Worm (Caenorhabditis elegans) whole organism, late embryonic: ENCODE data around the gene F53H4.3.

ENCODE experiments used
- F13H6.1 ChIP-seq: sonication (generic microtip); optimal IDR thresholded peaks from 2 replicates; lab custom pipeline; 2016; ENCODE audit warnings: missing genetic modification characterization, missing compliant biosample characterization
- K02D7.2 ChIP-seq: sonication (generic microtip); optimal IDR thresholded peaks from 2 replicates; lab custom pipeline; 2017; ENCODE audit warnings: mild to moderate bottlenecking, missing genetic modification characterization, missing compliant biosample characterization
- K09A11.1 ChIP-seq: sonication (generic microtip); optimal IDR thresholded peaks from 2 replicates; lab custom pipeline; 2017; ENCODE audit warnings: antibody characterized with exemption, mild to moderate bottlenecking, missing genetic modification characterization, missing compliant biosample characterization; ENCODE audit not compliant: insufficient read depth
- T23F11.4 ChIP-seq: fragments of 200-800 bp; sonication (Bioruptor generic); optimal IDR thresholded peaks from 2 replicates; lab custom pipeline; 2018; ENCODE audit warnings: mild to moderate bottlenecking, missing genetic modification characterization, missing compliant biosample characterization
- Y22D7AL.16 ChIP-seq: sonication (generic microtip); optimal IDR thresholded peaks from 2 replicates; lab custom pipeline; 2016; ENCODE audit warnings: missing genetic modification characterization, missing compliant biosample characterization
- ahr-1 ChIP-seq: sonication (generic microtip); optimal IDR thresholded peaks from 2 replicates; lab custom pipeline; 2016; ENCODE audit warnings: missing genetic modification characterization, missing compliant biosample characterization
- ceh-14 ChIP-seq: sonication (generic microtip); optimal IDR thresholded peaks from 2 replicates; lab custom pipeline; 2016; ENCODE audit warnings: missing genotype, missing genetic modification characterization, missing compliant biosample characterization
- ceh-19 ChIP-seq: fragments of 200-800 bp; sonication (Bioruptor generic); optimal IDR thresholded peaks from 2 replicates; lab custom pipeline; 2018; ENCODE audit warnings: mild to moderate bottlenecking, missing genetic modification characterization, missing compliant biosample characterization
- ceh-2 ChIP-seq: sonication (generic microtip); optimal IDR thresholded peaks from 2 replicates; lab custom pipeline; 2016; ENCODE audit warnings: missing genotype, missing genetic modification characterization, missing compliant biosample characterization
- ceh-22 ChIP-seq: sonication (generic microtip); optimal IDR thresholded peaks from 2 replicates; lab custom pipeline; 2017; ENCODE audit warnings: missing biosample characterization, missing genetic modification characterization
- ceh-34 ChIP-seq: sonication (generic microtip); optimal IDR thresholded peaks from 2 replicates; lab custom pipeline; 2016; ENCODE audit warnings: mild to moderate bottlenecking, missing genetic modification characterization, missing compliant biosample characterization
- ceh-45 ChIP-seq: fragments of 200-800 bp; sonication (Bioruptor generic); IDR thresholded peaks from 2 replicates; pipeline ENCODE4 v1.3.6; 2022; ENCODE audit warnings: missing genetic modification reagents, missing genetic modification characterization, missing compliant biosample characterization
- ceh-48 ChIP-seq: sonication (generic microtip); optimal IDR thresholded peaks from 2 replicates; lab custom pipeline; 2016; ENCODE audit warnings: missing genetic modification characterization, inconsistent platforms, missing compliant biosample characterization
- ceh-6 ChIP-seq: fragments of 200-800 bp; sonication (Bioruptor generic); optimal IDR thresholded peaks from 2 replicates; lab custom pipeline; 2018; ENCODE audit warnings: mild to moderate bottlenecking, missing genetic modification characterization, missing compliant biosample characterization
- ceh-9 ChIP-seq: sonication (generic microtip); optimal IDR thresholded peaks from 2 replicates; lab custom pipeline; 2016; ENCODE audit warnings: mild to moderate bottlenecking, missing genetic modification characterization, inconsistent platforms, missing compliant biosample characterization
- che-1 ChIP-seq: sonication (generic microtip); optimal IDR thresholded peaks from 2 replicates; lab custom pipeline; 2016; ENCODE audit warnings: mild to moderate bottlenecking, missing genetic modification characterization, missing compliant biosample characterization
- dve-1 ChIP-seq: sonication (generic microtip); optimal IDR thresholded peaks from 2 replicates; lab custom pipeline; 2017; ENCODE audit warnings: antibody characterized with exemption, mild to moderate bottlenecking, missing genetic modification characterization, missing compliant biosample characterization
- elt-2 ChIP-seq: sonication (generic microtip); optimal IDR thresholded peaks from 2 replicates; lab custom pipeline; 2016; ENCODE audit warnings: missing genetic modification reagents, missing genetic modification characterization, missing compliant biosample characterization
- eyg-1 ChIP-seq: sonication (generic microtip); optimal IDR thresholded peaks from 2 replicates; lab custom pipeline; 2016; ENCODE audit warnings: missing genotype, missing genetic modification characterization, missing compliant biosample characterization
- fax-1 ChIP-seq: sonication (generic microtip); optimal IDR thresholded peaks from 2 replicates; lab custom pipeline; 2016; ENCODE audit warnings: missing genotype, missing genetic modification characterization, missing compliant biosample characterization
- fkh-10 ChIP-seq: fragments of 150-350 bp; optimal IDR thresholded peaks from 2 replicates; lab custom pipeline; 2014; ENCODE audit warnings: missing biosample characterization, missing genetic modification reagents, missing genetic modification characterization
- fkh-6 ChIP-seq: sonication (generic microtip); optimal IDR thresholded peaks from 2 replicates; lab custom pipeline; 2016; ENCODE audit warnings: missing genetic modification characterization, missing compliant biosample characterization
- gmeb-2 ChIP-seq: sonication (generic microtip); optimal IDR thresholded peaks from 2 replicates; lab custom pipeline; 2016; ENCODE audit warnings: missing genetic modification characterization, inconsistent platforms, missing compliant biosample characterization
- hlh-13 ChIP-seq: fragments of 200-800 bp; sonication (Bioruptor generic); optimal IDR thresholded peaks from 2 replicates; lab custom pipeline; 2018; ENCODE audit warnings: mild to moderate bottlenecking, missing genetic modification characterization, missing compliant biosample characterization
- hlh-15 ChIP-seq: sonication (generic microtip); optimal IDR thresholded peaks from 2 replicates; lab custom pipeline; 2016; ENCODE audit warnings: missing genetic modification characterization, missing compliant biosample characterization
- hlh-30 ChIP-seq: sonication (generic microtip); optimal IDR thresholded peaks from 2 replicates; lab custom pipeline; 2017; ENCODE audit warnings: antibody characterized with exemption, missing genetic modification characterization, missing compliant biosample characterization; ENCODE audit not compliant: insufficient read depth
- hlh-8 ChIP-seq: sonication (generic microtip); optimal IDR thresholded peaks from 2 replicates; lab custom pipeline; 2016; ENCODE audit warnings: missing genotype, missing genetic modification characterization, missing compliant biosample characterization
- mec-3 ChIP-seq: sonication (generic microtip); optimal IDR thresholded peaks from 2 replicates; lab custom pipeline; 2016; ENCODE audit warnings: borderline replicate concordance, missing genetic modification characterization, missing compliant biosample characterization
- nhr-11 ChIP-seq: fragments of 150-350 bp; optimal IDR thresholded peaks from 2 replicates; lab custom pipeline; 2014; ENCODE audit warnings: missing biosample characterization, missing genetic modification characterization
- nhr-232 ChIP-seq: sonication (generic microtip); optimal IDR thresholded peaks from 2 replicates; lab custom pipeline; 2016; ENCODE audit warnings: missing genetic modification characterization, missing compliant biosample characterization
- npax-4 ChIP-seq: sonication (generic microtip); optimal IDR thresholded peaks from 2 replicates; lab custom pipeline; 2016; ENCODE audit warnings: missing genetic modification characterization, missing compliant biosample characterization
- odd-2 ChIP-seq: sonication (generic microtip); optimal IDR thresholded peaks from 2 replicates; lab custom pipeline; 2017; ENCODE audit warnings: antibody characterized with exemption, mild to moderate bottlenecking, missing genetic modification characterization, missing compliant biosample characterization
- pag-3 ChIP-seq: sonication (generic microtip); optimal IDR thresholded peaks from 2 replicates; lab custom pipeline; 2016; ENCODE audit warnings: missing compliant biosample characterization, missing genetic modification characterization, borderline replicate concordance
- pat-9 ChIP-seq: fragments of 200-800 bp; sonication (Bioruptor generic); optimal IDR thresholded peaks from 2 replicates; lab custom pipeline; 2018; ENCODE audit warnings: mild to moderate bottlenecking, missing genetic modification characterization, moderate library complexity, missing compliant biosample characterization
- pax-1 ChIP-seq: fragments of 150-350 bp; optimal IDR thresholded peaks from 2 replicates; lab custom pipeline; 2014; ENCODE audit warnings: missing biosample characterization, missing genetic modification characterization
- pha-2 ChIP-seq: sonication (generic microtip); optimal IDR thresholded peaks from 2 replicates; lab custom pipeline; 2017; ENCODE audit warnings: mild to moderate bottlenecking, missing genetic modification characterization, missing compliant biosample characterization
- pqm-1 ChIP-seq: sonication (generic microtip); optimal IDR thresholded peaks from 2 replicates; lab custom pipeline; 2016; ENCODE audit warnings: missing genetic modification characterization, missing compliant biosample characterization
- pros-1 ChIP-seq: fragments of 150-350 bp; optimal IDR thresholded peaks from 2 replicates; lab custom pipeline; 2014; ENCODE audit warnings: missing biosample characterization, missing genetic modification reagents, missing genetic modification characterization
- ref-2 ChIP-seq: sonication (generic microtip); optimal IDR thresholded peaks from 2 replicates; lab custom pipeline; 2016; ENCODE audit warnings: missing genetic modification characterization, missing compliant biosample characterization
- rnt-1 ChIP-seq: sonication (generic microtip); optimal IDR thresholded peaks from 2 replicates; lab custom pipeline; 2016; ENCODE audit warnings: missing genetic modification characterization, missing compliant biosample characterization
- sox-2 ChIP-seq: fragments of 200-800 bp; sonication (Bioruptor generic); IDR thresholded peaks from 2 replicates; pipeline ENCODE4 v1.3.6; 2022; ENCODE audit warnings: missing genetic modification reagents, missing genetic modification characterization, missing compliant biosample characterization
- sox-4 ChIP-seq: sonication (generic microtip); optimal IDR thresholded peaks from 2 replicates; lab custom pipeline; 2017; ENCODE audit warnings: mild to moderate bottlenecking, missing genetic modification characterization, inconsistent platforms, missing compliant biosample characterization
- syd-9 ChIP-seq: sonication (generic microtip); optimal IDR thresholded peaks from 2 replicates; lab custom pipeline; 2016; ENCODE audit warnings: mild to moderate bottlenecking, missing genetic modification characterization, moderate library complexity, missing compliant biosample characterization
- tbx-2 ChIP-seq: sonication (generic microtip); optimal IDR thresholded peaks from 2 replicates; lab custom pipeline; 2016; ENCODE audit warnings: missing genetic modification characterization, missing compliant biosample characterization
- tbx-7 ChIP-seq: sonication (generic microtip); optimal IDR thresholded peaks from 2 replicates; lab custom pipeline; 2016; ENCODE audit warnings: missing genotype, missing genetic modification characterization, missing compliant biosample characterization
- ttx-3 ChIP-seq: sonication (generic microtip); optimal IDR thresholded peaks from 2 replicates; lab custom pipeline; 2016; ENCODE audit warnings: missing genetic modification reagents, missing genetic modification characterization, missing compliant biosample characterization
- unc-86 ChIP-seq: sonication (generic microtip); optimal IDR thresholded peaks from 2 replicates; lab custom pipeline; 2016; ENCODE audit warnings: missing genetic modification characterization, missing compliant biosample characterization
- zip-5 ChIP-seq: sonication (generic microtip); optimal IDR thresholded peaks from 2 replicates; lab custom pipeline; 2016; ENCODE audit warnings: missing genetic modification characterization, missing compliant biosample characterization
- ztf-16 ChIP-seq: sonication (generic microtip); optimal IDR thresholded peaks from 2 replicates; lab custom pipeline; 2017; ENCODE audit warnings: missing genetic modification characterization, missing compliant biosample characterization

The F53H4.3 gene

DNA sequence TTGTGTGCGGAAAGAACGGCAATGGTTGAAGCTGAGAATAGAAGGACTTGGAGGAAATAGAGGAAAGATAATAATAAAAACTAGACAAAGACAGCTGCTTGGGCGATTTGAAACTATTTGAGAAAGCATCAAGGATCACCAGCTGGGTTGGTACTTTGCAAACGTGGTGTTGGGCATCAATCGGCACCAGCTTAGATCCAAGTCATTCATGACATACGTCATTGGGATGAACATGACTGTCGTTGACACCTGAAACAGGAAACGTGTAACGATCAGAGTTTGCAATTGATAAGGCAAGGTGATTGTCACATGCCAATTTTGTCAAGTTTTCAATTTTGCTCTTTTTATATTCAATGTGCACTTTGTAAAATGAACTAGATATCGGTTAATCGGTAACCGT is 44.9 kb downstream of the F53H4.3 start:
- no peak for TF ChIP-seq npax-4
- no peak for TF ChIP-seq pax-1
- TF ChIP-seq pag-3 (tag; lab: Kevin White, UChicago): no peak
- no peak for TF ChIP-seq sox-4
- no peak for TF ChIP-seq ceh-9 (tag; lab: Kevin White, UChicago)
- no peak for TF ChIP-seq pqm-1 (tag; lab: Kevin White, UChicago)
- TF ChIP-seq fax-1 (tag; lab: Kevin White, UChicago): no peak
- no peak for TF ChIP-seq F13H6.1 (tag; lab: Kevin White, UChicago)
- no peak for TF ChIP-seq ceh-19 (GFP tag; lab: Kevin White, UChicago)
- no peak for TF ChIP-seq Y22D7AL.16 (tag; lab: Kevin White, UChicago)

ce11 chrX:15841086-15841622 is 46.2 kb downstream of the F53H4.3 start, which contains the start of gene serp-1.1:
TSS of gene serp-1.1 (plus strand) at chrX:15841572.
- TF ChIP-seq hlh-13 (GFP tag; lab: Kevin White, UChicago) (no peak), odd-2 (no peak), dve-1 (tag; lab: Kevin White, UChicago) (peak; percentile 78), pqm-1 (tag; lab: Kevin White, UChicago) (peak; percentile 80), elt-2 (tag; lab: Kevin White, UChicago) (peak; percentile 89), fkh-10 (GFP tag; lab: Kevin White, UChicago) (peak; percentile 25), pax-1 (peak; percentile 64), hlh-8 (tag; lab: Kevin White, UChicago) (peak; percentile 77), K02D7.2 (tag; lab: Kevin White, UChicago) (no peak), ceh-34 (tag; lab: Kevin White, UChicago) (peak; percentile 92), nhr-232 (tag; lab: Kevin White, UChicago) (peak; percentile 48), syd-9 (tag; lab: Kevin White, UChicago) (peak; percentile 81), K09A11.1 (tag; lab: Kevin White, UChicago) (peak; percentile 44), T23F11.4 (GFP tag; lab: Kevin White, UChicago) (peak; percentile 55), mec-3 (tag; lab: Kevin White, UChicago) (peak; percentile 66), ahr-1 (tag; lab: Kevin White, UChicago) (peak; percentile 5), fax-1 (tag; lab: Kevin White, UChicago) (peak; percentile 43), ceh-2 (peak; percentile 81), che-1 (tag; lab: Kevin White, UChicago) (no peak), ceh-48 (peak; percentile 45), ref-2 (peak; percentile 96), eyg-1 (tag; lab: Kevin White, UChicago) (peak; percentile 55), ceh-45 (GFP tag; lab: Robert Waterston, UW) (no peak), ceh-22 (tag; lab: Kevin White, UChicago) (peak; percentile 88), ceh-9 (tag; lab: Kevin White, UChicago) (no peak), nhr-11 (no peak), pros-1 (tag; lab: Kevin White, UChicago) (peak; percentile 98), zip-5 (tag; lab: Kevin White, UChicago) (no peak), pha-2 (tag; lab: Kevin White, UChicago) (peak; percentile 67), pat-9 (peak; percentile 49), ztf-16 (tag; lab: Kevin White, UChicago) (peak; percentile 84), hlh-15 (tag; lab: Kevin White, UChicago) (no peak), rnt-1 (tag; lab: Kevin White, UChicago) (peak; percentile 94), fkh-6 (tag; lab: Kevin White, UChicago) (peak; percentile 24), pag-3 (tag; lab: Kevin White, UChicago) (peak; percentile 52), ceh-14 (tag; lab: Kevin White, UChicago) (peak; percentile 82), tbx-2 (peak; percentile 97), gmeb-2 (tag; lab: Kevin White, UChicago) (no peak), hlh-30 (tag; lab: Kevin White, UChicago) (peak; percentile 74), ttx-3 (tag; lab: Kevin White, UChicago) (peak; percentile 21), unc-86 (tag; lab: Kevin White, UChicago) (peak; percentile 38), ceh-19 (GFP tag; lab: Kevin White, UChicago) (peak; percentile 37), ceh-6 (GFP tag; lab: Kevin White, UChicago) (peak; percentile 62), sox-2 (GFP tag; lab: Robert Waterston, UW) (no peak), tbx-7 (tag; lab: Kevin White, UChicago) (peak; percentile 74), sox-4 (peak; percentile 62)
